Fruit fly (Drosophila melanogaster) whole organism, embryonic: Measurements from ENCODE around the gene SKIP.
A peak's percentile ranks its signal among the peaks of the same experiment; 100 is the strongest.

Source experiments
- Abd-B ChIP-seq: fragments of 200-800 bp; sonication (Bioruptor generic); optimal IDR thresholded peaks from 2 replicates; lab custom pipeline; 2018; ENCODE audit warnings: missing biosample characterization, mild to moderate bottlenecking, missing genetic modification characterization, moderate library complexity
- Blimp-1 ChIP-seq: fragments of 200-800 bp; sonication (Bioruptor generic); optimal IDR thresholded peaks from 3 replicates; lab custom pipeline; 2018; ENCODE audit warnings: missing biosample characterization, missing genetic modification characterization, mild to moderate bottlenecking, moderate library complexity, missing genetic modification reagents
- CG10209 ChIP-seq: fragments of 200-800 bp; sonication (Bioruptor generic); optimal IDR thresholded peaks from 3 replicates; lab custom pipeline; 2017; ENCODE audit warnings: missing biosample characterization, mild to moderate bottlenecking, missing genetic modification characterization, missing genetic modification reagents
- CG12155 ChIP-seq: fragments of 200-800 bp; sonication (Bioruptor generic); optimal IDR thresholded peaks from 3 replicates; lab custom pipeline; 2016; ENCODE audit warnings: missing biosample characterization, missing genetic modification characterization
- CG12299 ChIP-seq: fragments of 200-800 bp; sonication (Bioruptor generic); optimal IDR thresholded peaks from 2 replicates; lab custom pipeline; 2018; ENCODE audit warnings: missing biosample characterization, mild to moderate bottlenecking, missing genetic modification characterization
- CG14710 ChIP-seq: fragments of 200-800 bp; sonication (Bioruptor generic); optimal IDR thresholded peaks from 3 replicates; lab custom pipeline; 2019; ENCODE audit warnings: missing biosample characterization, mild to moderate bottlenecking, missing genetic modification characterization, moderate library complexity
- CG16779 ChIP-seq: fragments of 200-800 bp; sonication (Bioruptor generic); IDR thresholded peaks from 2 replicates; pipeline ENCODE4 v1.3.6; 2022; ENCODE audit warnings: missing biosample characterization, missing genetic modification characterization
- CG17568 ChIP-seq: fragments of 200-800 bp; sonication (Bioruptor generic); optimal IDR thresholded peaks from 2 replicates; lab custom pipeline; 2018; ENCODE audit warnings: missing biosample characterization, mild to moderate bottlenecking, missing genetic modification characterization, moderate library complexity
- CG2116 ChIP-seq: fragments of 200-800 bp; sonication (Bioruptor generic); optimal IDR thresholded peaks from 3 replicates; lab custom pipeline; 2018; ENCODE audit warnings: missing biosample characterization, mild to moderate bottlenecking, missing genetic modification characterization
- CG42726 ChIP-seq: fragments of 200-800 bp; sonication (Bioruptor generic); IDR thresholded peaks from 2 replicates; pipeline ENCODE4 v1.3.6; 2022; ENCODE audit warnings: missing biosample characterization, missing genetic modification characterization; ENCODE audit not compliant: partially characterized antibody
- CG5953 ChIP-seq: fragments of 200-800 bp; sonication (Bioruptor generic); IDR thresholded peaks from 2 replicates; pipeline ENCODE4 v1.3.6; 2022; ENCODE audit warnings: missing biosample characterization, missing genetic modification characterization
- Dref ChIP-seq: fragments of 200-800 bp; sonication (Bioruptor generic); IDR thresholded peaks from 2 replicates; pipeline ENCODE4 v1.3.6; 2022; ENCODE audit warnings: missing biosample characterization, missing genetic modification characterization
- Fer2 ChIP-seq: fragments of 200-800 bp; sonication (Bioruptor generic); optimal IDR thresholded peaks from 2 replicates; lab custom pipeline; 2018; ENCODE audit warnings: missing biosample characterization, mild to moderate bottlenecking, missing genetic modification characterization, moderate library complexity
- HLH54F ChIP-seq: fragments of 200-800 bp; sonication (Bioruptor generic); optimal IDR thresholded peaks from 3 replicates; lab custom pipeline; 2016; ENCODE audit warnings: missing biosample characterization, missing genetic modification characterization
- Hand ChIP-seq: fragments of 200-800 bp; sonication (Bioruptor generic); optimal IDR thresholded peaks from 2 replicates; lab custom pipeline; 2017; ENCODE audit warnings: mild to moderate bottlenecking, missing biosample characterization, missing genetic modification reagents, missing genetic modification characterization
- Hey ChIP-seq: fragments of 200-800 bp; sonication (Bioruptor generic); optimal IDR thresholded peaks from 3 replicates; lab custom pipeline; 2018; ENCODE audit warnings: missing biosample characterization, mild to moderate bottlenecking, missing genetic modification characterization
- MBD-R2 ChIP-seq: fragments of 200-800 bp; sonication (Bioruptor generic); IDR thresholded peaks from 2 replicates; pipeline ENCODE4 v1.3.6; 2022; ENCODE audit warnings: missing biosample characterization, missing genetic modification characterization
- Sry-δ ChIP-seq: fragments of 200-800 bp; sonication (Bioruptor generic); optimal IDR thresholded peaks from 2 replicates; lab custom pipeline; 2016; ENCODE audit warnings: missing biosample characterization, missing genetic modification characterization
- Usf ChIP-seq: fragments of 200-800 bp; sonication (Bioruptor generic); optimal IDR thresholded peaks from 2 replicates; lab custom pipeline; 2017; ENCODE audit warnings: missing genotype, missing biosample characterization, missing genetic modification characterization
- aop ChIP-seq: fragments of 200-800 bp; sonication (Bioruptor generic); IDR thresholded peaks from 2 replicates; pipeline ENCODE4 v1.3.6; 2022; ENCODE audit warnings: missing biosample characterization, missing genetic modification characterization
- chm ChIP-seq: fragments of 200-800 bp; sonication (Bioruptor generic); IDR thresholded peaks from 2 replicates; pipeline ENCODE4 v1.3.6; 2022; ENCODE audit warnings: missing biosample characterization, missing genetic modification characterization
- corto ChIP-seq: fragments of 200-800 bp; sonication (Bioruptor generic); optimal IDR thresholded peaks from 2 replicates; lab custom pipeline; 2016; ENCODE audit warnings: missing biosample characterization, mild to moderate bottlenecking, missing genetic modification characterization, moderate library complexity
- crp ChIP-seq, 2 experiments: fragments of 200-800 bp; sonication (Bioruptor generic); optimal IDR thresholded peaks; 2 replicates in 1 of 2; 3 replicates in 1 of 2; lab custom pipeline; 2017; ENCODE audit warnings: missing biosample characterization in 2 of 2, missing genetic modification characterization in 2 of 2, mild to moderate bottlenecking in 1 of 2, moderate library complexity in 1 of 2
- danr ChIP-seq: fragments of 200-800 bp; sonication (Bioruptor generic); IDR thresholded peaks from 2 replicates; pipeline ENCODE4 v1.3.6; 2022; ENCODE audit warnings: missing biosample characterization, missing genetic modification characterization
- disco-r ChIP-seq: fragments of 200-800 bp; sonication (Bioruptor generic); optimal IDR thresholded peaks from 2 replicates; lab custom pipeline; 2016; ENCODE audit warnings: missing biosample characterization, missing genetic modification characterization
- ftz-f1 ChIP-seq: fragments of 200-800 bp; sonication (Bioruptor generic); optimal IDR thresholded peaks from 2 replicates; lab custom pipeline; 2016; ENCODE audit warnings: missing biosample characterization, missing genetic modification characterization
- grau ChIP-seq: fragments of 200-800 bp; optimal IDR thresholded peaks from 3 replicates; lab custom pipeline; 2019; ENCODE audit warnings: missing biosample characterization, mild to moderate bottlenecking, missing genetic modification characterization, moderate library complexity
- oc ChIP-seq: fragments of 200-800 bp; sonication (Bioruptor generic); optimal IDR thresholded peaks from 2 replicates; lab custom pipeline; 2018; ENCODE audit warnings: missing biosample characterization, mild to moderate bottlenecking, missing genetic modification characterization, moderate library complexity
- odd ChIP-seq: fragments of 200-800 bp; sonication (Bioruptor generic); optimal IDR thresholded peaks from 2 replicates; lab custom pipeline; 2017; ENCODE audit warnings: missing biosample characterization, mild to moderate bottlenecking, missing genetic modification characterization
- p53 ChIP-seq: fragments of 200-800 bp; sonication (Bioruptor generic); optimal IDR thresholded peaks from 2 replicates; lab custom pipeline; 2016; ENCODE audit warnings: missing biosample characterization, missing genetic modification characterization
- pan ChIP-seq, 4 experiments: fragments of >200 bp in 3 of 4; fragments of 200-800 bp in 1 of 4; sonication (Bioruptor generic) in 1 of 4; optimal IDR thresholded peaks in 3 of 4; IDR thresholded peaks in 1 of 4; 2 replicates each; pipeline versions ENCODE4 v1.3.6 to Lab custom; 2017 to 2022; ENCODE audit warnings: missing biosample characterization in 2 of 4, missing genetic modification characterization in 2 of 4, mixed read lengths in 1 of 4
- pfk ChIP-seq: fragments of 200-800 bp; sonication (Bioruptor generic); optimal IDR thresholded peaks from 2 replicates; lab custom pipeline; 2018; ENCODE audit warnings: missing biosample characterization, mild to moderate bottlenecking, missing genetic modification characterization, moderate library complexity
- pho ChIP-seq: fragments of 200-800 bp; sonication (Bioruptor generic); optimal IDR thresholded peaks from 2 replicates; lab custom pipeline; 2016; ENCODE audit warnings: missing biosample characterization, missing genetic modification characterization
- row ChIP-seq: fragments of 200-800 bp; sonication (Bioruptor generic); IDR thresholded peaks from 3 replicates; pipeline ENCODE4 v1.3.6; 2022; ENCODE audit warnings: missing biosample characterization, missing genetic modification characterization
- sens ChIP-seq: fragments of 200-800 bp; sonication (Bioruptor generic); peaks from one replicate; lab custom pipeline; 2016; ENCODE audit warnings: missing biosample characterization, missing genetic modification characterization
- sna ChIP-seq: fragments of 200-800 bp; sonication (Bioruptor generic); IDR thresholded peaks from 2 replicates; pipeline ENCODE4 v1.3.6; 2022; ENCODE audit warnings: missing biosample characterization, missing genetic modification characterization; ENCODE audit not compliant: partially characterized antibody
- tna ChIP-seq: fragments of 200-800 bp; sonication (Bioruptor generic); IDR thresholded peaks from 2 replicates; pipeline ENCODE4 v1.3.6; 2022; ENCODE audit warnings: missing biosample characterization, missing genetic modification characterization; ENCODE audit not compliant: partially characterized antibody
- z ChIP-seq: fragments of 200-800 bp; sonication (Bioruptor generic); IDR thresholded peaks from 3 replicates; pipeline ENCODE4 v1.3.6; 2022; ENCODE audit warnings: missing biosample characterization, missing genetic modification characterization

Gene SKIP

dm6 chr3R:22145425-22146411, 12.1 kb downstream of the SKIP start (continued):
- TF ChIP-seq Hand (GFP tag; lab: Kevin White, UChicago), result no peak
- TF ChIP-seq tna (GFP tag; lab: Robert Waterston, UW), result no peak
- TF ChIP-seq Hey (tag; lab: Kevin White, UChicago), result no peak
- TF ChIP-seq CG16779, result no peak
- peak; percentile 27 for TF ChIP-seq Usf
- no peak for TF ChIP-seq disco-r (GFP tag; lab: Kevin White, UChicago)
- TF ChIP-seq danr (GFP tag; lab: Robert Waterston, UW), result peak; percentile 75
- no peak for TF ChIP-seq MBD-R2
- TF ChIP-seq CG12299 (tag; lab: Kevin White, UChicago), result no peak
- peak; percentile 42 for TF ChIP-seq CG17568 (GFP tag; lab: Kevin White, UChicago)
- peak; percentile 4 for TF ChIP-seq pho (GFP tag; lab: Kevin White, UChicago)
- TF ChIP-seq row (GFP tag; lab: Robert Waterston, UW), result peak; percentile 91
- no peak for TF ChIP-seq z (GFP tag; lab: Robert Waterston, UW)
- TF ChIP-seq aop (GFP tag; lab: Robert Waterston, UW), result no peak
- peak; percentile 83 for TF ChIP-seq CG14710 (tag; lab: Kevin White, UChicago)
- no peak for TF ChIP-seq pan (optimal IDR thresholded peaks at IDR 0.05; lab: Kevin White, UChicago)
- peak in 1 of 2 experiments; percentile 81 for TF ChIP-seq pan (GFP tag; optimal IDR thresholded peaks at IDR 0.05 in 1 of 2, IDR thresholded peaks at IDR 0.05 in 1 of 2)
- TF ChIP-seq sna (GFP tag; lab: Robert Waterston, UW), result no peak
- no peak for TF ChIP-seq odd (GFP tag; lab: Kevin White, UChicago)
- no peak for TF ChIP-seq corto
- TF ChIP-seq pfk (GFP tag; lab: Kevin White, UChicago), result no peak
- no peak for TF ChIP-seq CG2116 (GFP tag; lab: Kevin White, UChicago)
- TF ChIP-seq Blimp-1 (GFP tag; lab: Kevin White, UChicago), result peak; percentile 86
- TF ChIP-seq CG12155 (GFP tag; lab: Kevin White, UChicago), result peak; percentile 38
- TF ChIP-seq crp (GFP tag; optimal IDR thresholded peaks at IDR 0.05; lab: Kevin White, UChicago), result no peak
- peak; percentile 53 for TF ChIP-seq HLH54F
- TF ChIP-seq CG5953 (GFP tag; lab: Robert Waterston, UW), result peak; percentile 76
- TF ChIP-seq ftz-f1 (GFP tag; lab: Kevin White, UChicago), result no peak
- peak; percentile 2 for TF ChIP-seq Sry-δ (GFP tag; lab: Kevin White, UChicago)
- peak; percentile 11 for TF ChIP-seq Fer2
- peak; percentile 51 for TF ChIP-seq CG10209 (GFP tag; lab: Kevin White, UChicago)
- TF ChIP-seq, all 482 proteins: peak for 341

dm6 chr3R:22146549-22146948, 12.9 kb downstream of the SKIP start:
- TF ChIP-seq Abd-B (peak; percentile 13), sens (peak; percentile 50), oc (peak; percentile 84), grau (tag; lab: Kevin White, UChicago) (no peak), chm (GFP tag; lab: Robert Waterston, UW) (0 out of 2 replicates have a peak, but pooled peaks have one; percentile 7), p53 (GFP tag; lab: Kevin White, UChicago) (no peak), Dref (GFP tag; lab: Robert Waterston, UW) (no peak), CG42726 (GFP tag; lab: Robert Waterston, UW) (no peak)
